Worm (Caenorhabditis elegans) whole organism, L2 larva: ENCODE data around the gene nhr-189.

Source experiments
- lin-39 ChIP-seq: fragments of 150-350 bp; optimal IDR thresholded peaks from 2 replicates; lab custom pipeline; 2014; ENCODE audit warnings: missing biosample characterization, missing genetic modification reagents, missing genetic modification characterization
- lsy-2 ChIP-seq, 2 experiments: fragments of 150-350 bp in 1 of 2; sonication (generic microtip) in 1 of 2; optimal IDR thresholded peaks; 2 replicates each; lab custom pipeline; 2014 to 2017; ENCODE audit warnings: missing biosample characterization in 2 of 2, missing genetic modification characterization in 2 of 2
- nhr-11 ChIP-seq: fragments of 150-350 bp; optimal IDR thresholded peaks from 2 replicates; lab custom pipeline; 2014; ENCODE audit warnings: missing biosample characterization, missing genetic modification characterization
- ztf-1 ChIP-seq: fragments of 200-800 bp; sonication (Bioruptor generic); conservative IDR thresholded peaks from 2 replicates; pipeline ENCODE4 v1.3.6; 2022; ENCODE audit warnings: missing genetic modification characterization, missing compliant biosample characterization

- TF ChIP-seq lsy-2 (tag; optimal IDR thresholded peaks at IDR 0.05; lab: Kevin White, UChicago): no peak
- no peak for TF ChIP-seq lin-39 (tag; lab: Kevin White, UChicago)
- no peak for TF ChIP-seq nhr-11
- no peak for TF ChIP-seq ztf-1 (GFP tag; lab: Robert Waterston, UW)
Observed at ce11 chrV:3877242-3877641, 17.2 kb upstream of the nhr-189 start.
